Fruit fly (Drosophila melanogaster) whole organism, adult: Measurements from ENCODE around the gene CG14441.

Source experiments
- CG33017 ChIP-seq: fragments of 200-800 bp; sonication (Bioruptor generic); optimal IDR thresholded peaks from 2 replicates; lab custom pipeline; 2018; ENCODE audit warnings: missing biosample characterization, mild to moderate bottlenecking, missing genetic modification characterization, moderate library complexity
- Clk ChIP-seq: fragments of 200-800 bp; sonication (Bioruptor generic); optimal IDR thresholded peaks from 2 replicates; lab custom pipeline; 2017; ENCODE audit warnings: missing biosample characterization, missing genetic modification characterization
- pad ChIP-seq: fragments of 200-800 bp; sonication (Bioruptor generic); optimal IDR thresholded peaks from 3 replicates; lab custom pipeline; 2017; ENCODE audit warnings: missing biosample characterization, missing genetic modification characterization, mild to moderate bottlenecking, moderate library complexity, missing genetic modification reagents

- no peak for TF ChIP-seq pad (GFP tag; lab: Kevin White, UChicago)
- TF ChIP-seq Clk (GFP tag; lab: Kevin White, UChicago), result no peak
- no peak for TF ChIP-seq CG33017 (tag; lab: Kevin White, UChicago)
Measured at dm6 chrX:6728597-6729158, 29.4 kb downstream of the CG14441 start.
